Fruit fly (Drosophila melanogaster) whole organism, pupa: ENCODE measurements around the gene Polr2H.
A peak's percentile ranks its signal among the peaks of the same experiment; 100 is the strongest.

Source experiments
- CG17806 ChIP-seq: fragments of 200-800 bp; sonication (Bioruptor generic); optimal IDR thresholded peaks from 2 replicates; lab custom pipeline; 2018; ENCODE audit warnings: missing biosample characterization, mild to moderate bottlenecking, missing genetic modification characterization, moderate library complexity
- CG4496 ChIP-seq: fragments of 200-800 bp; sonication (Bioruptor generic); IDR thresholded peaks from 3 replicates; pipeline ENCODE4 v1.3.6; 2022; ENCODE audit warnings: missing biosample characterization, missing genetic modification characterization
- CG8159 ChIP-seq: fragments of 200-800 bp; sonication (Bioruptor generic); optimal IDR thresholded peaks from 3 replicates; lab custom pipeline; 2018; ENCODE audit warnings: missing biosample characterization, mild to moderate bottlenecking, missing genetic modification characterization, moderate library complexity
- CG8301 ChIP-seq: fragments of 200-800 bp; sonication (Bioruptor generic); optimal IDR thresholded peaks from 2 replicates; lab custom pipeline; 2018; ENCODE audit warnings: missing biosample characterization, mild to moderate bottlenecking, missing genetic modification characterization
- EcR ChIP-seq: fragments of 200-800 bp; sonication (Bioruptor generic); optimal IDR thresholded peaks from 3 replicates; lab custom pipeline; 2019; ENCODE audit warnings: missing biosample characterization, missing genetic modification characterization, mild to moderate bottlenecking, moderate library complexity, missing genetic modification reagents
- Pif1A ChIP-seq: fragments of 200-800 bp; sonication (Bioruptor generic); optimal IDR thresholded peaks from 3 replicates; lab custom pipeline; 2016; ENCODE audit warnings: missing biosample characterization, missing genetic modification characterization
- Snoo ChIP-seq: fragments of 200-800 bp; sonication (Bioruptor generic); optimal IDR thresholded peaks from 3 replicates; lab custom pipeline; 2017; ENCODE audit warnings: missing biosample characterization, mild to moderate bottlenecking, missing genetic modification characterization, inconsistent platforms

DNA sequence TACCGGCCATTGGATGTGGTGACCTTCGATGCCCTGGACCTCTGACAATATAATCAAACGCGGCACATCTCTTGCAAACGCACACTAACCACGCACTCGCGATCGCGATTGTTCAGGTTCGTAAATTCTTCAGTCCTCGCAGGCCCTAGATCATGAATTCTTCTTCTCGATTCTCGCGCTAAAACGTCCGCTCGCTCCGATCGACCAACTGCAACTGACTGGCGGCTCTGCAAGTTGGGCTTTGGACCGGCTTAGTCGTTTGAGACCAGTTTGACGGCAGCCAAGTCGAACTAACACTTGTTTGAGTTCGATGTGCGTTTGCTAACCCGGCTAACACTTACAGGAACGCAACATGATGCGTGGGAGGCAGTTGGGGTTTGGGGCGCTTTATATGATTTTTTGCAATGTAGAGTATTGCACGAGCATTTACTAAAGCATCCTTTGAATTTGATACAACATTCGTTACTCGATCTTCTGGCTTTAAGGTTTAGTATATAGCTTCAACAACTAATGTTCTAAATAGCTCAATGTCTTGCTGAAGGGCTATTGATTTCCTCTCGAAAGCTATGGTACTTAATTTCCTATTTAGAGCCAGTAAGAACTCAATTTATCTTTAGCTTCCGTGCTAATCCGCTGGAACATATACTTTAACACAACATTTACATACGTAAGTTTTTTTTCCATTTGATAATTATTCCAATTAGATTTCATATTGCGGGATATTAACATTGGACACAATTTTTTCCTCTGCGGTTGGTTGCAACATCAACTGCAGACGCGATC is 22.4 kb upstream of the Polr2H start, which contains the start of gene CG32447:
- TF ChIP-seq CG17806 (tag; lab: Kevin White, UChicago) (no peak), CG4496 (GFP tag; lab: Robert Waterston, UW) (no peak), Pif1A (GFP tag; lab: Kevin White, UChicago) (no peak), CG8301 (tag; lab: Kevin White, UChicago) (peak; percentile 32), Snoo (no peak), EcR (no peak), CG8159 (tag; lab: Kevin White, UChicago) (no peak)
